Fruit fly (Drosophila melanogaster): ENCODE measurements around the gene Rev1.

The Rev1 gene

DNA sequence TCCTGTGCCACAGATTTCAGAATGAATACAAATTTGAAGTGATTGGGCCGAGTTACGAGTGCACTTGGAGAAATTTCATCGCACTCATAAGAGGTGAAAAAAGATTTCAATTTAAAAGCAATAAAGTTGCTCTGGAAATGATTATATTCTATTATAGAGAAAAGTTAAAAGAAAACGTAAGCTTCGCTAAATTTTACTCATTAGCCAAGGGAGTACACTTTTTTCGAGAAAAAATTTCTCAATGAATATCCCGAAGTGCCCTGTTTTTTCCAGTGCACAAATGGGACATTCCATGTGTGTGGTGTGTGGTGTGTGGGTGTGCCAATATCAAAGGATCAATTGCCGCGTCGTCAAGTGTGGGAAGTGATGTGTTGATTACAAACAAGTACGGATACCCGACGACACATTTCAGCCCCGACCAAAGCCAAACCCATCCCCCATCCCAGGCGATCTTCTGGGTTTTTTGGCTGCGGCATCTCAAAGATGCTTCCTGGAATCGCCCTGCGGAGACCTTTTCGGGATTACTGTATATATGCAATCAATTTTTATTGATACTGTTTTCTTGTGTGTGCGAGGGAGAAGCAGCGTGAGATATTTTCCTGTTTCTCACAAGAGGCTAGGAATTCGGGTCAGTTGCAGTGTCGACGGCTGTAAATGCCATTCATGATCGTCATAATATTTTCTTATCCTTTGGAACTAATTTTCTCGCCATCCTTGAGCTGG is 40.4 kb upstream of the Rev1 start (continued):
- peak; percentile 19 to 37 for TF ChIP-seq dpn (GFP tag; optimal IDR thresholded peaks at IDR 0.05)
- TF ChIP-seq crol (GFP tag; IDR thresholded peaks at IDR 0.05) = 0 out of 2 replicates have a peak, but pooled peaks have one; percentile 7
- no peak for TF ChIP-seq ftz-f1 (GFP tag; optimal IDR thresholded peaks at IDR 0.05)
- TF ChIP-seq eve (GFP tag; optimal IDR thresholded peaks at IDR 0.05) = peak in 1 of 2 experiments; percentile 75
- TF ChIP-seq cas (GFP tag; IDR thresholded peaks at IDR 0.05) = no peak
- no peak for TF ChIP-seq Hey (tag; optimal IDR thresholded peaks at IDR 0.05)
- no peak for TF ChIP-seq Trl (optimal IDR thresholded peaks at IDR 0.05)
- TF ChIP-seq Trl (GFP tag; optimal IDR thresholded peaks at IDR 0.05) = peak; percentile 25
- TF ChIP-seq E2f1 (GFP tag; IDR thresholded peaks at IDR 0.05) = peak; percentile 34; the same call in 1 of the 2 replicates
- peak; percentile 28 for TF ChIP-seq PHDP (tag; optimal IDR thresholded peaks at IDR 0.05)
- peak; percentile 30 for TF ChIP-seq CG17359 (tag; optimal IDR thresholded peaks at IDR 0.05)
- peak; percentile 43 for TF ChIP-seq Neu2 (GFP tag; optimal IDR thresholded peaks at IDR 0.05; ENCODE audit: borderline replicate concordance)
- TF ChIP-seq CG10274 (GFP tag; optimal IDR thresholded peaks at IDR 0.05) = no peak
- TF ChIP-seq Dek (tag; optimal IDR thresholded peaks at IDR 0.05) = no peak
- no peak; the same call in 1 of the 3 replicates for TF ChIP-seq croc (GFP tag; conservative IDR thresholded peaks at IDR 0.05)
- peak; percentile 47 for TF ChIP-seq nmo (GFP tag; optimal IDR thresholded peaks at IDR 0.05)
- TF ChIP-seq btn (GFP tag; optimal IDR thresholded peaks at IDR 0.05) = peak; percentile 36
- no peak for TF ChIP-seq CG14441 (GFP tag; IDR thresholded peaks at IDR 0.05)
- TF ChIP-seq Camta (GFP tag; optimal IDR thresholded peaks at IDR 0.05) = peak; percentile 52
- TF ChIP-seq CkIIα-i1 (GFP tag; IDR thresholded peaks at IDR 0.05) = no peak
- TF ChIP-seq CoRest (tag; optimal IDR thresholded peaks at IDR 0.05) = peak; percentile 49
- no peak for TF ChIP-seq CG2889 (GFP tag; IDR thresholded peaks at IDR 0.05)
- TF ChIP-seq gcm (GFP tag; optimal IDR thresholded peaks at IDR 0.05) = peak; percentile 54
- no peak for TF ChIP-seq pfk (GFP tag; optimal IDR thresholded peaks at IDR 0.05)
- no peak for TF ChIP-seq ERR (GFP tag; optimal IDR thresholded peaks at IDR 0.05)
- no peak for TF ChIP-seq Fer2 (tag; optimal IDR thresholded peaks at IDR 0.05)
- TF ChIP-seq br (optimal IDR thresholded peaks at IDR 0.05) = no peak
- TF ChIP-seq kay (GFP tag; optimal IDR thresholded peaks at IDR 0.05) = no peak
- no peak for TF ChIP-seq CG42726 (GFP tag; IDR thresholded peaks at IDR 0.05; ENCODE audit: partially characterized antibody)
- peak; percentile 26 for TF ChIP-seq CG8290 (GFP tag; optimal IDR thresholded peaks at IDR 0.05)
- TF ChIP-seq CG8290 (tag; optimal IDR thresholded peaks at IDR 0.05) = no peak
- TF ChIP-seq Asciz (GFP tag; optimal IDR thresholded peaks at IDR 0.05) = no peak
- TF ChIP-seq disco-r (GFP tag; optimal IDR thresholded peaks at IDR 0.05) = no peak
- 0 out of 2 replicates have a peak, but pooled peaks have one; percentile 18 for TF ChIP-seq CG11696 (GFP tag; IDR thresholded peaks at IDR 0.05)
- peak; percentile 33 for TF ChIP-seq Sox102F (GFP tag; optimal IDR thresholded peaks at IDR 0.05)
- TF ChIP-seq CG11504 (tag; optimal IDR thresholded peaks at IDR 0.05) = peak; percentile 43
- TF ChIP-seq run (tag; optimal IDR thresholded peaks at IDR 0.05) = no peak
- no peak for TF ChIP-seq Deaf1 (tag; optimal IDR thresholded peaks at IDR 0.05)
- TF ChIP-seq CG2202 (tag; optimal IDR thresholded peaks at IDR 0.05) = peak; percentile 24
- no peak for TF ChIP-seq BEAF-32 (GFP tag; optimal IDR thresholded peaks at IDR 0.05)
- no peak for TF ChIP-seq CG17186 (GFP tag; optimal IDR thresholded peaks at IDR 0.05)
- TF ChIP-seq CG10321 (GFP tag; IDR thresholded peaks at IDR 0.05) = no peak
- TF ChIP-seq Awh (GFP tag; IDR thresholded peaks at IDR 0.05) = peak; percentile 41; the same call in 1 of the 2 replicates
- TF ChIP-seq tap (tag; optimal IDR thresholded peaks at IDR 0.05) = peak; percentile 10
- peak; percentile 76 for TF ChIP-seq Chrac-16 (GFP tag; optimal IDR thresholded peaks at IDR 0.05)
- TF ChIP-seq Rx (GFP tag; IDR thresholded peaks at IDR 0.05) = 0 out of 2 replicates have a peak, but pooled peaks have one; percentile 15
- TF ChIP-seq CG12744 (GFP tag; optimal IDR thresholded peaks at IDR 0.05) = no peak
- TF ChIP-seq lilli (GFP tag; optimal IDR thresholded peaks at IDR 0.05) = peak; percentile 43
- TF ChIP-seq CG15601 (tag; optimal IDR thresholded peaks at IDR 0.05) = peak; percentile 9
- TF ChIP-seq Bgb (GFP tag; IDR thresholded peaks at IDR 0.05; ENCODE audit: partially characterized antibody) = no peak
